Worm (Caenorhabditis elegans): Measurements from ENCODE around the gene prx-2.
A peak's percentile ranks its signal among the peaks of the same experiment; 100 is the strongest.

Gene prx-2

ce11 chrIV:11649031-11649430 is 5.1 kb downstream of the prx-2 start, which contains the start of gene ZK809.8 (continued):
- TF ChIP-seq lin-13 (GFP tag; optimal IDR thresholded peaks at IDR 0.05): no peak
- peak; percentile 62 for TF ChIP-seq sma-9 (GFP tag; optimal IDR thresholded peaks at IDR 0.05)
- no peak for TF ChIP-seq sma-9 (tag; optimal IDR thresholded peaks at IDR 0.05)
- TF ChIP-seq ama-1 (optimal IDR thresholded peaks at IDR 0.05): no peak
- TF ChIP-seq gmeb-1 (tag; optimal IDR thresholded peaks at IDR 0.05): no peak
- no peak for TF ChIP-seq ceh-16 (tag; optimal IDR thresholded peaks at IDR 0.05)
- TF ChIP-seq R02D3.7 (tag; optimal IDR thresholded peaks at IDR 0.05): no peak
- TF ChIP-seq alr-1 (tag; optimal IDR thresholded peaks at IDR 0.05): no peak
- TF ChIP-seq sma-3 (GFP tag; optimal IDR thresholded peaks at IDR 0.05): no peak
- no peak for TF ChIP-seq snpc-4 (tag; optimal IDR thresholded peaks at IDR 0.05)
- no peak for TF ChIP-seq crh-2 (tag; optimal IDR thresholded peaks at IDR 0.05)
- no peak for TF ChIP-seq skn-1 (tag; optimal IDR thresholded peaks at IDR 0.05)
- TF ChIP-seq nhr-21 (tag; optimal IDR thresholded peaks at IDR 0.05): no peak
- peak; percentile 44 for TF ChIP-seq nhr-129 (tag; optimal IDR thresholded peaks at IDR 0.05)
- TF ChIP-seq unc-62 (GFP tag; optimal IDR thresholded peaks at IDR 0.05): no peak

DNA sequence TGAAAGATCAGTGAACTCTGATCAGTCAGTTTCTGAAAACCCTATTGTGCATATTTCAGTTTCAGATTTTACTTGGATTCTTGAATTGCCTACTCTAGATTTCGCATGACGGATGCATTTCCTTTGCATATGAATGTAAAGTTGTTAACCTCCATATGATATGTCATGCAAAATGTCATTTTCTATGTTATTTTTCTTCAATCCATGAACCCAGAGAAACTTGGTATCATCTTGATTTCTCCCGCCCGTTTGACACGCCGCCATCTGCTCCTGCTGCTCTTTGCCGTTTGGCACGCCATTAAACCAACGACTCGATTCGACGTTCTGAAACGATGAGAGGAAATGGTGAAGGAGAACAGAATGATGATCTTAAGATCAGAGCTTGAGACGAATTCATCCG is 6.4 kb downstream of the prx-2 start:
- no peak for TF ChIP-seq sma-3 (GFP tag; optimal IDR thresholded peaks at IDR 0.05)
- TF ChIP-seq unc-62 (GFP tag; optimal IDR thresholded peaks at IDR 0.05): no peak
- TF ChIP-seq peb-1 (tag; optimal IDR thresholded peaks at IDR 0.05): no peak
- no peak for TF ChIP-seq ama-1 (optimal IDR thresholded peaks at IDR 0.05)
- no peak for TF ChIP-seq nhr-77 (tag; optimal IDR thresholded peaks at IDR 0.05)
- no peak for TF ChIP-seq ZK546.5 (tag; optimal IDR thresholded peaks at IDR 0.05)

- TF ChIP-seq nhr-12 (tag; optimal IDR thresholded peaks at IDR 0.05): no peak
- no peak for TF ChIP-seq fos-1 (tag; optimal IDR thresholded peaks at IDR 0.05)
- peak; percentile 8 for TF ChIP-seq C34F6.9 (tag; optimal IDR thresholded peaks at IDR 0.05)
- TF ChIP-seq Y55F3AM.14 (GFP tag; optimal IDR thresholded peaks at IDR 0.05): no peak
- TF ChIP-seq lsy-2 (tag; optimal IDR thresholded peaks at IDR 0.05): peak in 1 of 2 experiments; percentile 14
- no peak for TF ChIP-seq F13H6.1 (tag; optimal IDR thresholded peaks at IDR 0.05)
Observed at ce11 chrIV:11651965-11652453, 8.1 kb downstream of the prx-2 start, which contains the start of the genes acl-3 and ndub-6. Gene acl-3, minus strand, starts transcription at chrIV:11652023. Gene ndub-6, plus strand, starts transcription at chrIV:11652403.

- TF ChIP-seq nhr-23 (tag; optimal IDR thresholded peaks at IDR 0.05) (no peak), lsy-2 (tag; optimal IDR thresholded peaks at IDR 0.05) (peak in 1 of 2 experiments; percentile 4)
Observed at ce11 chrIV:11655370-11655769, 11.4 kb downstream of the prx-2 start, which contains the start of gene ent-1. Gene ent-1, minus strand, starts transcription at chrIV:11655470.

DNA sequence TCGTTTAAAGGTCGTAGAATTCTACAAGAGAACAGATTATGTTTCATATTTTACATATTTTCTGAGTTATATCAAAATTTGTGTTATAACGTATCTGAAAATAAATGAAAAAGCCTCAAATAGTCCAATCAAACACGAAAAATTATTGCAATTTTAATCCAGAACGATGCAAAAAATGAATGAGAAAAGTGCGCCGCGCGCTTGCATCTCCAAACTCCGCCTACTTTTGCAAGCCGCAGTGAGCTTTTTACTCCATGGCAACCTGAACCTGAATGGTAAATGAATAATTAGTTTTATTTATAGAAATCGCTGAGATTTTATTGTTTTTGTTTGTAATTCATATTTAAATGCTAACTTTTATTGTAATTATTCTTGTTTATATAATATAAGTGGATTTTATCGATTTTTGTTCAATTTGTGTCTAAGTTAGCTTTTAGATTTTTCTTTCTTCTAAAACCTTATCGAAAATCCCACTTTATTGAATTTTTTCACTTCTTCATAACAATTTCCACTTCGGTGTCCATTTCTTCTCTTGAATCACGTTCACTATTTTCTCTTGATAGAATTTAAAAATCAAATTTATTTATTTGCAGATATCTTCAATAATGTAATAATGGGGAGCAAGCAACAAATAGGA is 12.3 kb downstream of the prx-2 start, which contains the start of gene ZK809.5:
Gene ZK809.5 (plus strand): TSS at position 587 of the 637 bp plus-strand sequence.
- peak; percentile 37 for TF ChIP-seq unc-55 (GFP tag; optimal IDR thresholded peaks at IDR 0.05)
- no peak for TF ChIP-seq elt-3 (tag; optimal IDR thresholded peaks at IDR 0.05)
- TF ChIP-seq ceh-16 (tag; optimal IDR thresholded peaks at IDR 0.05): no peak
- TF ChIP-seq lin-11 (tag; optimal IDR thresholded peaks at IDR 0.05): peak; percentile 16
- peak in 1 of 2 experiments; percentile 23 for TF ChIP-seq lsy-2 (tag; optimal IDR thresholded peaks at IDR 0.05)
- no peak for TF ChIP-seq skn-1 (tag; optimal IDR thresholded peaks at IDR 0.05)
- TF ChIP-seq nhr-129 (tag; optimal IDR thresholded peaks at IDR 0.05): no peak
- no peak for TF ChIP-seq nhr-21 (tag; optimal IDR thresholded peaks at IDR 0.05)
- TF ChIP-seq nhr-6 (tag; optimal IDR thresholded peaks at IDR 0.05): no peak
- TF ChIP-seq nhr-12 (tag; optimal IDR thresholded peaks at IDR 0.05): no peak
- TF ChIP-seq ztf-1 (GFP tag; conservative IDR thresholded peaks at IDR 0.05): no peak
- no peak for TF ChIP-seq crh-2 (tag; optimal IDR thresholded peaks at IDR 0.05)
- no peak for TF ChIP-seq alr-1 (tag; optimal IDR thresholded peaks at IDR 0.05)

DNA sequence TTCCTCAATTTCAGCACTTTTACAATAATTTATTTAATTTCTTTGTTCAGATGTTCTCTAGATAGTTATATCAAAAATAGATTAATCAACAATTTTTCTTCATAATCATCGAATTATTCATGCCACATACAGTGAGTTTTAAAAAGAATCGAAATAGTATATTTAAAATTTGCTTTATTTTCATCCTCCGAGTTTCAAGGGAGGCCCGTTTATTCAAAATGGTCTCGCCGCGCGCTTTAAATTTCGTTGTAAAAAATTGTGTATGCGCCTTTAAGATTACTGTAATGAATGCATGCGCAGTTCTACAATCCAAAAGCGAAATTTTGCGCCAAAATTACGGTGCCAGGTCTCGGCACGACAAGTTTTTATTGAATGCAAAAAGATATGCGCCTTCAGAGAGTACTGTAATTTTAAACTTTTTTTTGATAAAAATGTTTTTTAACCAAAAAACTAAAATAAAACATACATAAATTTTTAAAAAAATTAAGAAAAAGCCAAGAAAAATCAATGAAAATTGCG is 15.9 kb downstream of the prx-2 start, which contains the start of gene ZK792.1:
Gene ZK792.1 (plus strand): TSS at position 51 of the 519 bp plus-strand sequence.
- TF ChIP-seq sma-9 (GFP tag; optimal IDR thresholded peaks at IDR 0.05) (no peak), sma-9 (tag; optimal IDR thresholded peaks at IDR 0.05) (no peak), nhr-10 (tag; optimal IDR thresholded peaks at IDR 0.05) (no peak), lin-11 (tag; optimal IDR thresholded peaks at IDR 0.05) (no peak), C34F6.9 (tag; optimal IDR thresholded peaks at IDR 0.05) (no peak), ZK546.5 (tag; optimal IDR thresholded peaks at IDR 0.05) (no peak), snpc-4 (tag; optimal IDR thresholded peaks at IDR 0.05) (no peak), unc-62 (GFP tag; optimal IDR thresholded peaks at IDR 0.05) (no peak), ztf-4 (tag; optimal IDR thresholded peaks at IDR 0.05) (no peak), nhr-237 (tag; optimal IDR thresholded peaks at IDR 0.05) (no peak), skn-1 (tag; optimal IDR thresholded peaks at IDR 0.05) (no peak), alr-1 (tag; optimal IDR thresholded peaks at IDR 0.05) (no peak), sma-3 (GFP tag; optimal IDR thresholded peaks at IDR 0.05) (no peak)
